Fruit fly (Drosophila melanogaster): ENCODE data around the gene fu.

Gene fu

DNA sequence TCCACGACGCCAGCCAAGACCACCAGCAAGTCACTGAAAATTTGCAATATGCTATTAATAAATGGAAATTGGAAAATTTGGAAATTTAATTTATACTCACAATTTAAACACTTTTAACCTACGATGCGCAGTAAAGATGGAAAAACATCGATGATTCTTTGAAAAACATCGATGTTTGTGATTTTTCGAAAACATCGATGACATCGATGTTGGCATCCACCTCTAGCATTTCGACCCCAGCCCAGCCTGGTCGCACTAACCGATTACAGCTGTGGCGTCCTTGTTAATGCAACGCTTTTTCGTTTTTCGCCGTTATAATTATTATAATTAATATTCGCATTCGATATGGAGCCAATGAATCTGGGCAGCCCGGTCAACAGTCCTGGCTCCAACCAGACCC, 9.6 kb upstream of the fu start, which contains the start of gene Nup35 (continued):
- peak; percentile 80 for TF ChIP-seq Dll (GFP tag; IDR thresholded peaks at IDR 0.05; ENCODE audit: partially characterized antibody)
- peak; percentile 49 for TF ChIP-seq Med (GFP tag)
- TF ChIP-seq Ets65A (GFP tag): peak; percentile 70
- peak; percentile 62 for TF ChIP-seq inv (GFP tag; IDR thresholded peaks at IDR 0.05; ENCODE audit: partially characterized antibody)
- TF ChIP-seq Myb (GFP tag; optimal IDR thresholded peaks at IDR 0.05): peak; percentile 60
- peak; percentile 0 for TF ChIP-seq nmo (GFP tag; optimal IDR thresholded peaks at IDR 0.05)
- TF ChIP-seq knrl (GFP tag; IDR thresholded peaks at IDR 0.05; ENCODE audit: partially characterized antibody): peak; percentile 78
- TF ChIP-seq Hr78 (GFP tag; optimal IDR thresholded peaks at IDR 0.05): no peak

DNA sequence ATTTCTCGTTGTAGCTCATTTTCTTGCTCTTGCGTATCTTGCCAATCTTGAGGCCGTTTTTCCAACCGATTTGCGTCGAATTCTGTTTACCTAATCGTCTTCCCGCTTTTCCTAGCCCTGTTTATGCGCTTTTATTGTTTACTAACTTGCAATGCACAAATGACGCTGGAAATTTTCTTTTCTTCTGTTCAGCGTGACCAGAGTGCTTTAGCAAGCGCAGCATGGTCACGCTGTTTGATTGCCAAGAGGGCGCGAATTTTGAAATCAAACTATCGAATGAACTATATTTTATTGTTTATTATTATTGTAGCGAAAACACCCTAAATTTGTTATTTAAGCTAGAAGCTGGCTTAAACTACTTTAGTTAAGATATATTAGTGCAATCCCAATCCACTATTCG, 7.3 kb upstream of the fu start, which contains the start of gene Hou:
Hou (minus strand) TSS at position 193 of the 400 bp plus-strand sequence.
- TF ChIP-seq E2f2 (GFP tag; IDR thresholded peaks at IDR 0.05): peak; percentile 94
- TF ChIP-seq Ets97D (GFP tag; optimal IDR thresholded peaks at IDR 0.05): peak; percentile 14
- TF ChIP-seq CG13287 (GFP tag; IDR thresholded peaks at IDR 0.05; ENCODE audit: partially characterized antibody): peak; percentile 79
- no peak for TF ChIP-seq Taf1 (GFP tag; IDR thresholded peaks at IDR 0.05)
- TF ChIP-seq unpg (GFP tag; optimal IDR thresholded peaks at IDR 0.05): no peak
- peak; percentile 56; the same call in 2 of the 3 replicates for TF ChIP-seq CG16813 (GFP tag; IDR thresholded peaks at IDR 0.05; ENCODE audit: partially characterized antibody)
- peak; percentile 58 for TF ChIP-seq amos (GFP tag; IDR thresholded peaks at IDR 0.05; ENCODE audit: partially characterized antibody)
- no peak for TF ChIP-seq HmgZ (tag; optimal IDR thresholded peaks at IDR 0.05)
- no peak for TF ChIP-seq Hr39 (optimal IDR thresholded peaks at IDR 0.05)
- peak; percentile 21 for TF ChIP-seq Sin3A (optimal IDR thresholded peaks at IDR 0.05)
- TF ChIP-seq Hmx (GFP tag; optimal IDR thresholded peaks at IDR 0.05): no peak
- TF ChIP-seq sna (GFP tag; IDR thresholded peaks at IDR 0.05; ENCODE audit: partially characterized antibody): peak; percentile 17; the same call in 1 of the 2 replicates
- TF ChIP-seq CG15514 (GFP tag; optimal IDR thresholded peaks at IDR 0.05): peak; percentile 53
- peak; percentile 60 for TF ChIP-seq CG3847 (GFP tag; IDR thresholded peaks at IDR 0.05)
- TF ChIP-seq Hsf (GFP tag; optimal IDR thresholded peaks at IDR 0.05): no peak
- TF ChIP-seq H2.0 (GFP tag; IDR thresholded peaks at IDR 0.05): no peak
- TF ChIP-seq CG42726 (GFP tag; IDR thresholded peaks at IDR 0.05; ENCODE audit: partially characterized antibody): 0 out of 2 replicates have a peak, but pooled peaks have one; percentile 51
- no peak for TF ChIP-seq Six4 (GFP tag; optimal IDR thresholded peaks at IDR 0.05)
- TF ChIP-seq vfl (GFP tag; optimal IDR thresholded peaks at IDR 0.05): no peak
- no peak for TF ChIP-seq CG34376 (GFP tag; optimal IDR thresholded peaks at IDR 0.05)
- TF ChIP-seq MBD-R2 (GFP tag; IDR thresholded peaks at IDR 0.05): peak; percentile 62
- TF ChIP-seq NK7.1 (GFP tag; optimal IDR thresholded peaks at IDR 0.05): no peak
- no peak for TF ChIP-seq CG15011 (GFP tag; optimal IDR thresholded peaks at IDR 0.05)
- TF ChIP-seq CoRest (tag; optimal IDR thresholded peaks at IDR 0.05): no peak
- TF ChIP-seq MESR4 (GFP tag; optimal IDR thresholded peaks at IDR 0.05): peak; percentile 80
- TF ChIP-seq Bgb (GFP tag; IDR thresholded peaks at IDR 0.05; ENCODE audit: partially characterized antibody): peak; percentile 63
- TF ChIP-seq Elba2 (GFP tag; optimal IDR thresholded peaks at IDR 0.05): peak; percentile 26
- no peak for TF ChIP-seq CG11723 (GFP tag; optimal IDR thresholded peaks at IDR 0.05)
- TF ChIP-seq hbn (GFP tag; IDR thresholded peaks at IDR 0.05; ENCODE audit: partially characterized antibody): peak; percentile 48; the same call in 1 of the 2 replicates
- TF ChIP-seq Sry-β (GFP tag; optimal IDR thresholded peaks at IDR 0.05): no peak
- peak; percentile 37; the same call in 1 of the 2 replicates for TF ChIP-seq inv (GFP tag; IDR thresholded peaks at IDR 0.05; ENCODE audit: partially characterized antibody)
- TF ChIP-seq CG4360 (GFP tag; IDR thresholded peaks at IDR 0.05): no peak
- TF ChIP-seq ewg (GFP tag; optimal IDR thresholded peaks at IDR 0.05): no peak
- TF ChIP-seq Dp (GFP tag; optimal IDR thresholded peaks at IDR 0.05): peak; percentile 94
- no peak for TF ChIP-seq CG33213 (GFP tag; optimal IDR thresholded peaks at IDR 0.05)
- TF ChIP-seq trem (tag; optimal IDR thresholded peaks at IDR 0.05): peak; percentile 17
- TF ChIP-seq Ravus (GFP tag; IDR thresholded peaks at IDR 0.05): no peak
- peak; percentile 7 for TF ChIP-seq phol (tag; optimal IDR thresholded peaks at IDR 0.05)
- TF ChIP-seq seq (GFP tag; IDR thresholded peaks at IDR 0.05): no peak
- TF ChIP-seq chn (GFP tag; optimal IDR thresholded peaks at IDR 0.05): no peak
- TF ChIP-seq CG31365 (tag; optimal IDR thresholded peaks at IDR 0.05): no peak
- no peak for TF ChIP-seq CG17568 (GFP tag; optimal IDR thresholded peaks at IDR 0.05)
